Worm (Caenorhabditis elegans) whole organism, L2 larva: ENCODE data around the gene C06E7.2.

Source experiments
- C34F6.9 ChIP-seq: fragments of 150-350 bp; optimal IDR thresholded peaks from 2 replicates; lab custom pipeline; 2014; ENCODE audit warnings: missing biosample characterization, missing genetic modification characterization
- R02D3.7 ChIP-seq: fragments of 150-350 bp; optimal IDR thresholded peaks from 2 replicates; lab custom pipeline; 2014; ENCODE audit warnings: missing biosample characterization, missing genetic modification characterization
- Y55F3AM.14 ChIP-seq: fragments of 200-800 bp; sonication (Bioruptor generic); optimal IDR thresholded peaks from 2 replicates; lab custom pipeline; 2018; ENCODE audit warnings: mild to moderate bottlenecking, missing genetic modification characterization, missing compliant biosample characterization
- alr-1 ChIP-seq: fragments of 150-350 bp; optimal IDR thresholded peaks from 2 replicates; lab custom pipeline; 2014; ENCODE audit warnings: missing biosample characterization, missing genetic modification characterization
- aly-2 ChIP-seq: fragments of 150-350 bp; optimal IDR thresholded peaks from 2 replicates; lab custom pipeline; 2014; ENCODE audit warnings: missing biosample characterization, missing genetic modification characterization
- ama-1 ChIP-seq: fragments of 150-350 bp; optimal IDR thresholded peaks from 2 replicates; lab custom pipeline; 2018; ENCODE audit warnings: inconsistent platforms
- blmp-1 ChIP-seq: sonication (generic microtip); optimal IDR thresholded peaks from 2 replicates; lab custom pipeline; 2017; ENCODE audit warnings: missing genetic modification characterization, mild to moderate bottlenecking, missing compliant biosample characterization, antibody characterized with exemption, moderate library complexity; ENCODE audit not compliant: insufficient read depth
- ceh-16 ChIP-seq: fragments of 150-350 bp; optimal IDR thresholded peaks from 2 replicates; lab custom pipeline; 2014; ENCODE audit warnings: missing biosample characterization, missing genetic modification characterization
- ceh-82 ChIP-seq: fragments of 150-350 bp; optimal IDR thresholded peaks from 2 replicates; lab custom pipeline; 2014; ENCODE audit warnings: missing biosample characterization, missing genetic modification characterization
- crh-2 ChIP-seq: sonication (generic microtip); optimal IDR thresholded peaks from 2 replicates; lab custom pipeline; 2017; ENCODE audit warnings: missing biosample characterization, missing genetic modification characterization
- dmd-4 ChIP-seq: sonication (generic microtip); optimal IDR thresholded peaks from 2 replicates; lab custom pipeline; 2017; ENCODE audit warnings: missing biosample characterization, missing genetic modification characterization
- egl-27 ChIP-seq: sonication (generic microtip); optimal IDR thresholded peaks from 3 replicates; lab custom pipeline; 2017; ENCODE audit warnings: missing biosample characterization, missing genetic modification reagents, missing genetic modification characterization
- elt-3 ChIP-seq: sonication (generic microtip); optimal IDR thresholded peaks from 2 replicates; lab custom pipeline; 2017; ENCODE audit warnings: missing biosample characterization, missing genetic modification characterization
- fos-1 ChIP-seq: fragments of 150-350 bp; optimal IDR thresholded peaks from 2 replicates; lab custom pipeline; 2014; ENCODE audit warnings: missing biosample characterization, missing genetic modification characterization
- gmeb-1 ChIP-seq: fragments of 150-350 bp; optimal IDR thresholded peaks from 2 replicates; lab custom pipeline; 2014; ENCODE audit warnings: missing biosample characterization, missing genetic modification characterization
- lin-11 ChIP-seq: fragments of 150-350 bp; sonication (generic microtip); optimal IDR thresholded peaks from 2 replicates; lab custom pipeline; 2014; ENCODE audit warnings: missing biosample characterization, missing genetic modification characterization, inconsistent platforms, mixed read lengths
- lin-13 ChIP-seq: fragments of 150-350 bp; optimal IDR thresholded peaks from 2 replicates; lab custom pipeline; 2014; ENCODE audit warnings: missing biosample characterization, missing genetic modification reagents, missing genetic modification characterization
- lin-39 ChIP-seq: fragments of 150-350 bp; optimal IDR thresholded peaks from 2 replicates; lab custom pipeline; 2014; ENCODE audit warnings: missing biosample characterization, missing genetic modification reagents, missing genetic modification characterization
- lsy-2 ChIP-seq, 2 experiments: fragments of 150-350 bp in 1 of 2; sonication (generic microtip) in 1 of 2; optimal IDR thresholded peaks; 2 replicates each; lab custom pipeline; 2014 to 2017; ENCODE audit warnings: missing biosample characterization in 2 of 2, missing genetic modification characterization in 2 of 2
- mab-5 ChIP-seq: fragments of 150-350 bp; optimal IDR thresholded peaks from 2 replicates; lab custom pipeline; 2014; ENCODE audit warnings: missing biosample characterization, missing genetic modification characterization
- mbf-1 ChIP-seq: sonication (generic microtip); optimal IDR thresholded peaks from 2 replicates; lab custom pipeline; 2017; ENCODE audit warnings: missing biosample characterization, missing genetic modification characterization
- mdl-1 ChIP-seq, 2 experiments: fragments of 150-350 bp in 1 of 2; sonication (generic microtip) in 1 of 2; optimal IDR thresholded peaks; 2 replicates each; lab custom pipeline; 2017; ENCODE audit warnings: missing biosample characterization in 2 of 2, missing genetic modification characterization in 2 of 2
- nhr-10 ChIP-seq: sonication (generic microtip); optimal IDR thresholded peaks from 2 replicates; lab custom pipeline; 2017; ENCODE audit warnings: missing biosample characterization, missing genetic modification characterization
- nhr-11 ChIP-seq: fragments of 150-350 bp; optimal IDR thresholded peaks from 2 replicates; lab custom pipeline; 2014; ENCODE audit warnings: missing biosample characterization, missing genetic modification characterization
- nhr-12 ChIP-seq: fragments of 150-350 bp; optimal IDR thresholded peaks from 2 replicates; lab custom pipeline; 2014; ENCODE audit warnings: missing biosample characterization, missing genetic modification characterization
- nhr-129 ChIP-seq: fragments of 150-350 bp; optimal IDR thresholded peaks from 2 replicates; lab custom pipeline; 2014; ENCODE audit warnings: missing biosample characterization, missing genetic modification characterization
- nhr-21 ChIP-seq: fragments of 150-350 bp; optimal IDR thresholded peaks from 2 replicates; lab custom pipeline; 2014; ENCODE audit warnings: missing biosample characterization, missing genetic modification characterization
- nhr-237 ChIP-seq: fragments of 150-350 bp; optimal IDR thresholded peaks from 2 replicates; lab custom pipeline; 2014; ENCODE audit warnings: missing biosample characterization, missing genetic modification characterization
- nhr-25 ChIP-seq: fragments of 150-350 bp; sonication (generic microtip); optimal IDR thresholded peaks from 3 replicates; lab custom pipeline; 2014; ENCODE audit warnings: missing biosample characterization, missing genetic modification characterization
- nhr-77 ChIP-seq: fragments of 150-350 bp; optimal IDR thresholded peaks from 2 replicates; lab custom pipeline; 2014; ENCODE audit warnings: missing biosample characterization, missing genetic modification characterization
- peb-1 ChIP-seq: fragments of 150-350 bp; optimal IDR thresholded peaks from 2 replicates; lab custom pipeline; 2014; ENCODE audit warnings: missing biosample characterization, missing genetic modification characterization
- sem-4 ChIP-seq: fragments of 150-350 bp; optimal IDR thresholded peaks from 2 replicates; lab custom pipeline; 2014; ENCODE audit warnings: missing biosample characterization, missing genetic modification reagents, missing genetic modification characterization
- skn-1 ChIP-seq: sonication (generic microtip); optimal IDR thresholded peaks from 2 replicates; lab custom pipeline; 2017; ENCODE audit warnings: missing biosample characterization, missing genetic modification characterization
- sma-3 ChIP-seq: sonication (generic microtip); optimal IDR thresholded peaks from 2 replicates; lab custom pipeline; 2016; ENCODE audit warnings: missing genetic modification reagents, missing genetic modification characterization, missing compliant biosample characterization
- sma-9 ChIP-seq, 2 experiments: fragments of 150-350 bp in 1 of 2; sonication (generic microtip) in 1 of 2; optimal IDR thresholded peaks; 2 replicates each; lab custom pipeline; 2014 to 2016; ENCODE audit warnings: missing genetic modification characterization in 2 of 2, mild to moderate bottlenecking in 1 of 2, missing biosample characterization in 1 of 2, missing compliant biosample characterization in 1 of 2, missing genetic modification reagents in 1 of 2, moderate library complexity in 1 of 2
- snpc-4 ChIP-seq: fragments of 150-350 bp; optimal IDR thresholded peaks from 2 replicates; lab custom pipeline; 2014; ENCODE audit warnings: missing biosample characterization, missing genetic modification characterization
- unc-39 ChIP-seq: fragments of 150-350 bp; optimal IDR thresholded peaks from 2 replicates; lab custom pipeline; 2014; ENCODE audit warnings: missing biosample characterization, missing genetic modification characterization
- unc-55 ChIP-seq: fragments of 150-350 bp; sonication (generic microtip); optimal IDR thresholded peaks from 3 replicates; lab custom pipeline; 2014; ENCODE audit warnings: missing biosample characterization, missing genetic modification reagents, missing genetic modification characterization
- unc-62 ChIP-seq: fragments of 150-350 bp; optimal IDR thresholded peaks from 2 replicates; lab custom pipeline; 2014; ENCODE audit warnings: missing biosample characterization, missing genetic modification reagents, missing genetic modification characterization
- zag-1 ChIP-seq: fragments of 150-350 bp; optimal IDR thresholded peaks from 2 replicates; lab custom pipeline; 2014; ENCODE audit warnings: missing biosample characterization, missing genetic modification characterization
- ztf-1 ChIP-seq: fragments of 200-800 bp; sonication (Bioruptor generic); conservative IDR thresholded peaks from 2 replicates; pipeline ENCODE4 v1.3.6; 2022; ENCODE audit warnings: missing genetic modification characterization, missing compliant biosample characterization
- ztf-11 ChIP-seq: sonication (generic microtip); optimal IDR thresholded peaks from 2 replicates; lab custom pipeline; 2017; ENCODE audit warnings: missing biosample characterization, missing genetic modification characterization
- ztf-4 ChIP-seq: fragments of 150-350 bp; optimal IDR thresholded peaks from 2 replicates; lab custom pipeline; 2014; ENCODE audit warnings: missing biosample characterization, missing genetic modification characterization

The C06E7.2 gene

DNA sequence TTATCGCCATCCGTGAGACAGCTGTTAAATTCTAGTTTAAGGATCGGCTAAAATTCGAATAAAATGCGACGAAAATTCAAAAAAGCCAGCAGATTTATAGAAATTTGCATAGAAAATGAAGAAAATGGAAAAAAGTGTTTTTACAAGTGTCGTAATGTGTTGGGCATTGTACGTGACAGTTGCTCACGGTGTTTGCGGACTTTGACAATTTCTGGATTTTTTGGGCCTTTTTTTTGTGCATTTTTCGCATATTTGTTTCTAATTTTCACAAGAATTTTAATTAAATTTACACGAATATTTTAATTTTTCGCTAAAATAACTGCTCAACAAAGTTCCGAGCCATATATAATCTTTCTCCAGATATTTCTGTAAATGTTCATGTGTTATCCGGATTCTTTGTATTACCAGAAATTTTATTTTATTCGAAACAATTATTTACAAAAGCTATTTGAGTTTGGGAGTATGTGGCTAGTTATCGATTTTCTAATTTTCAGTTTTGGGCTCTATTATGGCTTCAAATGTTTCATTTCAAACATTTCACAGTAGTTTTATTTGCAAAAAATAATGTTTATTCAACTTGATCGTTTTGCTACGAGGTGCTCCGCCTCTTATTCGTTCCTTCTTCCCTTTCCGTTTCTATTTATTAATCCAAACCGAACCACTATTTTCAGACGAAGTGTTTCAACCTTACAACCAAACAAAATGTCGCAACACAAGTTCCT, 8.9 kb downstream of the C06E7.2 start, which contains the start of gene sams-3:
TSS of gene sams-3 (plus strand) at position 672 of the 722 bp plus-strand sequence.
- peak; percentile 45 for TF ChIP-seq sma-9 (GFP tag; optimal IDR thresholded peaks at IDR 0.05; lab: Kevin White, UChicago)
- no peak for TF ChIP-seq sma-9 (tag; optimal IDR thresholded peaks at IDR 0.05; lab: Kevin White, UChicago)
- no peak for TF ChIP-seq lin-13 (GFP tag; lab: Kevin White, UChicago)
- TF ChIP-seq lin-39 (tag; lab: Kevin White, UChicago) = no peak
- no peak for TF ChIP-seq nhr-77 (tag; lab: Kevin White, UChicago)
- no peak for TF ChIP-seq nhr-237 (tag; lab: Kevin White, UChicago)
- no peak for TF ChIP-seq nhr-11 (tag; lab: Kevin White, UChicago)
- peak; percentile 60 for TF ChIP-seq C34F6.9 (tag; lab: Kevin White, UChicago)
- no peak for TF ChIP-seq mbf-1 (tag; lab: Kevin White, UChicago)
- TF ChIP-seq crh-2 (tag; lab: Kevin White, UChicago) = no peak
- no peak for TF ChIP-seq mdl-1 (tag; optimal IDR thresholded peaks at IDR 0.05; lab: Kevin White, UChicago)
- TF ChIP-seq mab-5 (tag; lab: Kevin White, UChicago) = no peak
- TF ChIP-seq nhr-10 (tag; lab: Kevin White, UChicago) = no peak
- TF ChIP-seq Y55F3AM.14 (GFP tag; lab: Kevin White, UChicago) = no peak
- TF ChIP-seq snpc-4 (tag; lab: Kevin White, UChicago) = no peak
- TF ChIP-seq skn-1 = no peak
- TF ChIP-seq elt-3 (tag; lab: Kevin White, UChicago) = no peak
- no peak for TF ChIP-seq sma-3 (GFP tag; lab: Kevin White, UChicago)
- TF ChIP-seq peb-1 = no peak
- no peak for TF ChIP-seq nhr-21 (tag; lab: Kevin White, UChicago)
- no peak for TF ChIP-seq ztf-4 (tag; lab: Kevin White, UChicago)
- no peak for TF ChIP-seq ztf-11 (tag; lab: Kevin White, UChicago)
- no peak for TF ChIP-seq ama-1
- TF ChIP-seq ceh-82 (tag; lab: Kevin White, UChicago) = no peak
- no peak for TF ChIP-seq alr-1 (tag; lab: Kevin White, UChicago)
- peak; percentile 27 for TF ChIP-seq nhr-129 (tag; lab: Kevin White, UChicago)
- TF ChIP-seq fos-1 = no peak
- TF ChIP-seq nhr-25 (tag; lab: Kevin White, UChicago) = peak; percentile 22
- no peak for TF ChIP-seq ceh-16 (tag; lab: Kevin White, UChicago)
- TF ChIP-seq unc-39 (tag; lab: Kevin White, UChicago) = no peak
- TF ChIP-seq gmeb-1 (tag; lab: Kevin White, UChicago) = peak; percentile 64
- TF ChIP-seq blmp-1 = no peak
- TF ChIP-seq unc-55 = no peak
- TF ChIP-seq nhr-12 = no peak
- no peak for TF ChIP-seq sem-4
- peak; percentile 42 to 68 for TF ChIP-seq lsy-2 (tag; optimal IDR thresholded peaks at IDR 0.05; lab: Kevin White, UChicago)
- no peak for TF ChIP-seq ztf-1 (GFP tag; lab: Robert Waterston, UW)
- no peak for TF ChIP-seq egl-27
- no peak for TF ChIP-seq dmd-4
- no peak for TF ChIP-seq aly-2 (tag; lab: Kevin White, UChicago)
- TF ChIP-seq lin-11 (tag; lab: Kevin White, UChicago) = no peak
- no peak for TF ChIP-seq R02D3.7 (tag; lab: Kevin White, UChicago)
- no peak for TF ChIP-seq unc-62 (GFP tag; lab: Kevin White, UChicago)
- no peak for TF ChIP-seq zag-1 (tag; lab: Kevin White, UChicago)

DNA sequence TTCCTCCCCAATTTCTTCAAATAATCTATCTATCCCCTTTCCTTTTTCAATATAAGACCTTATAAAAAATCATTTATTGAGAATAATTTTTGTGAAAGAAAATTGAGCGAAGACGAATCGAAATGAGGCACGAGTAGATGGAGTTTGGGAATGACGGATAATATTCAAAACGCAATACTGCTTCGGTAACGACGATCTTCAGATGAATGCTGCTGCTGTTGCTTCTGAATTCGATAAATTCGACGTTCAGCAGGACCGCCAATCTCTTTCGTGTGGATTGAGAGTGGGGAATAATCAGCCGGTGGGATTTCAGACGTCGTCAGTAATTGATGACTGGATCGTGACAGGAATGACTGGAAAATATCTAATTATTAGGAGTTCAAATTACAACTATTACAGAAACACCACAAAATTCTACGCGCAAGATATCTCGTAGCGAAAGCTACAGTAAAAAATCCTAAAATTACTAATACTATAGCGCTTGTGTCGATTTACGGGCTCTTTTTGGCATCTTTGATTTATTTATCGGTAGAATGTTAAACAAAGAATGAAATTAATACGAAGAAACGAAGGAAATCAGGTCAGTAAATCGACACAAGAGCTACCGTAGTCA, 11.6 kb downstream of the C06E7.2 start:
- TF ChIP-seq sem-4 (no peak), mab-5 (tag; lab: Kevin White, UChicago) (no peak), zag-1 (tag; lab: Kevin White, UChicago) (no peak), ztf-11 (tag; lab: Kevin White, UChicago) (no peak)
